Worm (Caenorhabditis elegans): ENCODE results near the gene brc-2.

The brc-2 gene

DNA sequence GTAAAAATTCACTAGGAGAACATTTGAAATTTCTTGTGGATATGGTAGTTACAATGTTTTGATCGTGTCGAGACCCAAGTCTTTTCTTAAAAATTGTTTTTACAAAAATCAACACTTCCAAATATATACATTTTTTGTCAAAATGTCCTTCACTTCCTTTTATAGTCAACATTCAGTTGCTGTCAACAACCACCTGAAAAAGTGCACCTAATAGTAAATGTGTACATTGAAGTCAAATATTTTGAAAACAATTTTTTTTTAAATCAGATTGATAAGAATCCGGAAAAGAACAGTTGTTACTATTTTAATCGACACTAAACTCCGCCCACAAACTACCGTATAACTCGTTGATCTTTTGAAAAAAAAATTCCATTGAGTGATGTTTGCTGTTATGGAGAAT is 7.2 kb downstream of the brc-2 start:
- TF ChIP-seq T22C8.4 (GFP tag; IDR thresholded peaks at IDR 0.05) = no peak
- TF ChIP-seq ztf-29 (GFP tag; IDR thresholded peaks at IDR 0.05) = no peak
- TF ChIP-seq ref-1 (GFP tag; conservative IDR thresholded peaks at IDR 0.05) = no peak
- TF ChIP-seq med-1 (GFP tag; optimal IDR thresholded peaks at IDR 0.05; ENCODE audit: insufficient read depth) = no peak
- TF ChIP-seq cog-1 (tag; optimal IDR thresholded peaks at IDR 0.05) = no peak
- TF ChIP-seq ztf-23 (GFP tag; IDR thresholded peaks at IDR 0.05) = no peak
- TF ChIP-seq flt-1 (GFP tag; IDR thresholded peaks at IDR 0.05) = no peak
- TF ChIP-seq tab-1 (GFP tag; IDR thresholded peaks at IDR 0.05) = no peak
- TF ChIP-seq klf-2 (GFP tag; conservative IDR thresholded peaks at IDR 0.05) = no peak

DNA sequence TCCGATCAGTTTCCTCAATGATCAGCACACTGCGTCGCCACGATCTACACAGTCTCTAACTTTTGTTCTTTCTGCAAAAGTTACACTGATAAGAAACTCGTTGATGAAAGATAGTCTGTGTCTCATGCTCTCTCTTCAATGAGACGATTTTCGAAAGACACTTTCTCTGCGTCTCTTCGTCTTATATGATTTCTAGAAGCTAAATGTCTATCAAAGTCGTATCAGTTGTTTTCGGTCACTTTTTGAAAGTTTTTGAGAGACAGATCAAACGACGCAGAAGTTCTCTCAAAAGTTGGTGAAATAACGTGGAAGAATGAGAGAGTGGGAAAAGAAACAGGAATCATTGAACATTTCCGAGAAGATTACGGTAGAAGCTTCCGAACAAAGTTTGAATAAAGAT is 7.7 kb downstream of the brc-2 start:
- TF ChIP-seq flt-1 (GFP tag; IDR thresholded peaks at IDR 0.05) (no peak), med-1 (GFP tag; optimal IDR thresholded peaks at IDR 0.05; ENCODE audit: insufficient read depth) (no peak), cog-1 (tag; optimal IDR thresholded peaks at IDR 0.05) (no peak), tab-1 (GFP tag; IDR thresholded peaks at IDR 0.05) (no peak), ztf-23 (GFP tag; IDR thresholded peaks at IDR 0.05) (no peak), ref-1 (GFP tag; conservative IDR thresholded peaks at IDR 0.05) (no peak), klf-2 (GFP tag; conservative IDR thresholded peaks at IDR 0.05) (no peak), ztf-29 (GFP tag; IDR thresholded peaks at IDR 0.05) (no peak), T22C8.4 (GFP tag; IDR thresholded peaks at IDR 0.05) (no peak)

DNA sequence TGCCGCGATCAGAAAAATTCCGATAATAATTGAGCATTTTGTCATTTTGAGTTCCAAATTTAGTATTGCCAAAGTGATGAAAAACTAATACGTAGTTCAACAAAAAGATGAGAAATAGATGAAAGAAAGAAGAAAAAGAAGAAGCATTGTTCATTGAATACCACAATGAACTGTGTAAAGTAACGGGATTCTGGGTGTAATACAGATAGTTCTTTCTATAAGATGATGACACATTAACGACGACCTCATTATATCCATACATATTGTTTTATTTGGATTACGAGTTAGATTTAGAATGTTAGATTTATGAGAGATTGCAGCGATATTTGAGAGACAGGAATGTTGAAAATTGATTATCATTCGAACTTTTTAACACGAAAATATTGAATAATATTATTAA is 11.3 kb downstream of the brc-2 start, which contains the start of gene K04C2.5:
TSS of gene K04C2.5 (minus strand) at position 101 of the 400 bp plus-strand sequence.
- no peak for TF ChIP-seq T22C8.4 (GFP tag; IDR thresholded peaks at IDR 0.05)
- TF ChIP-seq ztf-23 (GFP tag; IDR thresholded peaks at IDR 0.05) = no peak
- TF ChIP-seq med-1 (GFP tag; optimal IDR thresholded peaks at IDR 0.05; ENCODE audit: insufficient read depth) = no peak
- TF ChIP-seq ztf-29 (GFP tag; IDR thresholded peaks at IDR 0.05) = no peak
- TF ChIP-seq flt-1 (GFP tag; IDR thresholded peaks at IDR 0.05) = no peak
- TF ChIP-seq tab-1 (GFP tag; IDR thresholded peaks at IDR 0.05) = no peak
- TF ChIP-seq cog-1 (tag; optimal IDR thresholded peaks at IDR 0.05) = no peak
- no peak for TF ChIP-seq klf-2 (GFP tag; conservative IDR thresholded peaks at IDR 0.05)
- TF ChIP-seq ref-1 (GFP tag; conservative IDR thresholded peaks at IDR 0.05) = no peak

DNA sequence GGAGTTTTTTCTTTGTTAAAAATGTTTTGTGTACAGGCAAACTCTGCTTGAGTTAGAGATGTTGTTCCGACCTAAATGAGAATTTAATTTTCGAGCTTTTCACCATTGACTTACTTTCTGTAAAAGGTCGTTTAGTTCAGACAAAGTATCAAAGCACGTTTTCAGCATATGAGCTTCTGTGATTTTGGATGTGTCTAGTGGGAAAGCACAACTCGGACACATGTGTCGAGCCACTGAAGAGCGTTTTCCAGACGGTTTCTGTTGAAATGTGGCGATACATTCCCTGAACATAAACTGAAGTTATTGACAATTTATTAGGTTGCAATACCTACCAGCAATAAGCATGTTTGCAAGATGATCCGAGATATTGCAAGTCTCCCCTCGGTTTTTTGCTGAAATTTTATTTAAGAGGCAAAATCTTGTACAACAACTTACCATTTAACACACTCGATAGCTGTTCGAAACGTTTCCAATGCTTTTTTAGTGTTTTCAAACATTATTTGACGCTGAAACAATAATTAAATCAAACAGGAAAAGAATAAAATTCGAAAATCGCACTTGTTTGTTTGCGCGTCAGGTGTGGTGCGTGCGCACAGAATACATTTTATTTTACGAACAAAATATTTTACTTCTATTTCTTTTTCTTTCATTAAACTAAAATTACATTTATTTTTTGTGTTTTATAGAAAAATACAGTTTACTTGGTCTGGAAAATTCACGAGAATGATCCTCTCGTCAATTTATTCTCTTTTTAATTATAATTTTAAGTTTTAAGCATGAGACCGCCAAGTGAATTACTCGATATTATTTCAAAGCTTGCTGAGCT is 13.7 kb downstream of the brc-2 start, which contains the start of the genes brd-1 and K04C2.2:
TSS of gene brd-1 (minus strand) at position 506 of the 826 bp plus-strand sequence.
TSS of gene K04C2.2 (plus strand) at position 776 of the 826 bp plus-strand sequence.
- TF ChIP-seq cog-1 (tag; optimal IDR thresholded peaks at IDR 0.05) (no peak), flt-1 (GFP tag; IDR thresholded peaks at IDR 0.05) (no peak), med-1 (GFP tag; optimal IDR thresholded peaks at IDR 0.05; ENCODE audit: insufficient read depth) (no peak), ztf-23 (GFP tag; IDR thresholded peaks at IDR 0.05) (no peak), klf-2 (GFP tag; conservative IDR thresholded peaks at IDR 0.05) (no peak)

DNA sequence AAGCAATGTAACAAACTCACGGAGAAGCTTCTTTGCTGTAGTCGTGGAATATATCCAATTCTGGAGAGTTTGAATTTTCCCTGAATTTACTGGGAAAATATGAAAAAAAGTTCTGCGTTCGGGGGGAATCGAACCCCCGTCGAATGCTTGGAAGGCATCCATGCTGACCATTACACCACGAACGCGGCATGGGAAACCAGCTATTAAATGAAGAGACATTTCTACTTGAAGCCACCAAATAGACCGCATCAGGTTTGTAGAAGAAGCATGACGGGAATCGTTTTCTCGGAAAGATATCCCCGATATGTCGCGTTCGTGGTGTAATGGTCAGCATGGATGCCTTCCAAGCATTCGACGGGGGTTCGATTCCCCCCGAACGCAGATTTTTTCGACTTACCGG is 14.4 kb downstream of the brc-2 start:
- 0 out of 2 replicates have a peak, but pooled peaks have one; percentile 39 for TF ChIP-seq flt-1 (GFP tag; IDR thresholded peaks at IDR 0.05)
- TF ChIP-seq ztf-29 (GFP tag; IDR thresholded peaks at IDR 0.05) = no peak
- TF ChIP-seq med-1 (GFP tag; optimal IDR thresholded peaks at IDR 0.05; ENCODE audit: insufficient read depth) = no peak
- TF ChIP-seq tab-1 (GFP tag; IDR thresholded peaks at IDR 0.05) = peak; percentile 60; the same call in 1 of the 2 replicates
- 0 out of 2 replicates have a peak, but pooled peaks have one; percentile 65 for TF ChIP-seq ztf-23 (GFP tag; IDR thresholded peaks at IDR 0.05)
- TF ChIP-seq T22C8.4 (GFP tag; IDR thresholded peaks at IDR 0.05) = no peak
- TF ChIP-seq klf-2 (GFP tag; conservative IDR thresholded peaks at IDR 0.05) = peak; percentile 64; the same call in 1 of the 2 replicates

DNA sequence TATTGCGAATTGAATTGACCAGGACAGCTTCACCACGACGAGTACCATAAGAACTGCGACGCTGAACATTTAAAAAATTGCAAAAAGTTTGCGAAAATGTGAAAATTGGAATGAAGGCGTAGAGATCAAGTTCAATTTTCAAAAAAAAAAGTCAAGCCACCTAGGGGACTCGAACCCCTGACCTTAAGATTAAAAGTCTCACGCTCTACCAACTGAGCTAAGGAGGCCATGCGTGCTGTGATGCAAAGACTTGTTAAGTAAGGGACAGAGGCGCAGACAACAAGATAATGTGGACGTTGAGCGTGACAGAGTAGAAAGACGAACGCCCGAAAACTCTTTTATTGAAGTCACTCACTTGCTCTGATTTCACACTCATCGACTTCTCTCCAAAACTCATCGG is 15.3 kb downstream of the brc-2 start:
- TF ChIP-seq T22C8.4 (GFP tag; IDR thresholded peaks at IDR 0.05) (peak; percentile 84), ref-1 (GFP tag; conservative IDR thresholded peaks at IDR 0.05) (peak; percentile 77), flt-1 (GFP tag; IDR thresholded peaks at IDR 0.05) (peak; percentile 93), ztf-29 (GFP tag; IDR thresholded peaks at IDR 0.05) (peak; percentile 82), ztf-23 (GFP tag; IDR thresholded peaks at IDR 0.05) (peak; percentile 87), klf-2 (GFP tag; conservative IDR thresholded peaks at IDR 0.05) (peak; percentile 88), med-1 (GFP tag; optimal IDR thresholded peaks at IDR 0.05; ENCODE audit: insufficient read depth) (peak; percentile 38), cog-1 (tag; optimal IDR thresholded peaks at IDR 0.05) (peak; percentile 67), tab-1 (GFP tag; IDR thresholded peaks at IDR 0.05) (peak; percentile 89)

DNA sequence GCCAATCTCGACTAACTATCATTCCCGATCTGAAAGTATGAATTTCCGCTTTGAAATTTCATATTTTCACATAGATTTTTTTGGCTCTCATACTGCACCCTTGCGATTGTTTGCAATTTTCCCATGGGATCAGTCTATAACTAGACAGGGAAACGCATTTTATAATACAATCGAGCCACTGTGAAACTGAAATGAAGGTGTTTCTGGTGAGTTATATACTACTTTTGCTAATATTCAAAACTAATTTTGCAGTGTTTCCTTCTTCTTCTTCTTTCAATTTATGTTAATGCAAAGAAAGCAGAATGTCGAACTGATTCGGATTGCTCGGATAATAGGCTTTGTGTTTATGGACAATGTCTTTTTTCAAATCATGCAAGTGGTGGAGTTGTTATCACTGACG is 17.0 kb downstream of the brc-2 start:
- TF ChIP-seq ref-1 (GFP tag; conservative IDR thresholded peaks at IDR 0.05) (no peak), cog-1 (tag; optimal IDR thresholded peaks at IDR 0.05) (no peak), ztf-23 (GFP tag; IDR thresholded peaks at IDR 0.05) (no peak), tab-1 (GFP tag; IDR thresholded peaks at IDR 0.05) (no peak)

DNA sequence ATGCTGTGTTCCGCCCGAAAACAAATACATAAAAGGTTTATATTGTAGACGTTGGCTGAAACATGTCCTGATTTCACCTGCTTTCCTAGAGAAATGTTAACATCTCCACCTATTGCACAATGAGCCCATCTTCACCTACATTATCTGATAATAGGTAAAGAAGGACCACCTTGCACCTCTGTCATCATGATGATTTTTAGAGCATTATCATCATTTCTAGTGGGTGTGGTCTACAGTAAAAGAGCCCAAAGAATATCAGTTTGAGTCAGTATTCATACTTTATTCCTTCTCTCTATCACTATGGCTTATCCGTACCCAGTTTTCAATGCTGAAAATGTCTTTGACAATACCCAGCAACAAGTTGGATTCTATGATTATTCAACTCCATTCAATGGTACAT is 18.7 kb downstream of the brc-2 start, which contains the start of gene med-2:
TSS of gene med-2 (plus strand) at position 301 of the 400 bp plus-strand sequence.
- TF ChIP-seq ref-1 (GFP tag; conservative IDR thresholded peaks at IDR 0.05) = no peak
- no peak for TF ChIP-seq med-1 (GFP tag; optimal IDR thresholded peaks at IDR 0.05; ENCODE audit: insufficient read depth)
- no peak for TF ChIP-seq ztf-29 (GFP tag; IDR thresholded peaks at IDR 0.05)
- no peak for TF ChIP-seq ztf-23 (GFP tag; IDR thresholded peaks at IDR 0.05)
- TF ChIP-seq tab-1 (GFP tag; IDR thresholded peaks at IDR 0.05) = no peak
- TF ChIP-seq cog-1 (tag; optimal IDR thresholded peaks at IDR 0.05) = no peak
- no peak for TF ChIP-seq flt-1 (GFP tag; IDR thresholded peaks at IDR 0.05)
- TF ChIP-seq klf-2 (GFP tag; conservative IDR thresholded peaks at IDR 0.05) = no peak

DNA sequence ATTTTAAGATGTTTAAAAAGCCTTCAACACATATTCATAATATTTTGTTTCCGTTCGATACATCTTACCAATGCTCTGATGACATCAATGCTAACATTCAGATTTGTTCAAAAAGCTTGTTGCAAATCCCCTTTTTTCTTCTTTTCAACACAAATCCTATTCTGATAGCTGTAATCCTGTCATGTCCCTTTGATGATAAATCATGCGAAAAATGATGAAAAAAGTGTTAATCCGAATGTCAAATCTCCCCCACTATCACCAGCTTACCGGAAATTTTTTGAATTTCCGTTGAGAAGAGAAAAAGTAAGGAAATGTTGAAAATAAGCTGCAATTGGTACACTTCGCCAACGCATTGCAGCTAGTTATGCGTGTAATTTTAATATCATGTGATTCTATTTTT is 21.2 kb downstream of the brc-2 start:
- TF ChIP-seq klf-2 (GFP tag; conservative IDR thresholded peaks at IDR 0.05) (no peak), tab-1 (GFP tag; IDR thresholded peaks at IDR 0.05) (no peak), cog-1 (tag; optimal IDR thresholded peaks at IDR 0.05) (no peak), flt-1 (GFP tag; IDR thresholded peaks at IDR 0.05) (no peak), ref-1 (GFP tag; conservative IDR thresholded peaks at IDR 0.05) (no peak), med-1 (GFP tag; optimal IDR thresholded peaks at IDR 0.05; ENCODE audit: insufficient read depth) (no peak)

Data from whole organism, midembryonic.